Worm (Caenorhabditis elegans): ENCODE results near the gene tars-1.

- TF ChIP-seq egrh-3 (GFP tag; IDR thresholded peaks at IDR 0.05): no peak
- TF ChIP-seq aptf-3 (GFP tag; IDR thresholded peaks at IDR 0.05): no peak
- no peak for TF ChIP-seq let-526 (GFP tag; IDR thresholded peaks at IDR 0.05)
- TF ChIP-seq unc-130 (GFP tag; optimal IDR thresholded peaks at IDR 0.05): no peak
- peak; percentile 34; the same call in 1 of the 2 replicates for TF ChIP-seq D2030.7 (GFP tag; IDR thresholded peaks at IDR 0.05)
- no peak for TF ChIP-seq nhr-179 (tag; optimal IDR thresholded peaks at IDR 0.05)
- peak; percentile 56; the same call in 1 of the 2 replicates for TF ChIP-seq attf-3 (GFP tag; conservative IDR thresholded peaks at IDR 0.05)
- no peak for TF ChIP-seq lin-26 (GFP tag; IDR thresholded peaks at IDR 0.05)
- no peak for TF ChIP-seq unc-62 (GFP tag; optimal IDR thresholded peaks at IDR 0.05)
Measured at ce11 chrII:11675877-11676473, 19.5 kb downstream of the tars-1 start, which contains the start of the genes trr-1 and C47D12.2.

All from whole organism, young adult.